Worm (Caenorhabditis elegans) whole organism, midembryonic: ENCODE data around the gene gop-2.

ENCODE experiments used
- flt-1 ChIP-seq: fragments of 200-800 bp; sonication (Bioruptor generic); IDR thresholded peaks from 2 replicates; pipeline ENCODE4 v1.3.6; 2022; ENCODE audit warnings: missing genetic modification characterization, missing compliant biosample characterization
- klf-2 ChIP-seq: fragments of 200-800 bp; sonication (Bioruptor generic); conservative IDR thresholded peaks from 2 replicates; pipeline ENCODE4 v1.3.6; 2022; ENCODE audit warnings: missing genetic modification reagents, missing genetic modification characterization, missing compliant biosample characterization
- med-1 ChIP-seq: sonication (generic microtip); optimal IDR thresholded peaks from 2 replicates; lab custom pipeline; 2017; ENCODE audit warnings: missing genetic modification characterization, mild to moderate bottlenecking, missing compliant biosample characterization, antibody characterized with exemption, missing genetic modification reagents; ENCODE audit not compliant: insufficient read depth
- ref-1 ChIP-seq: fragments of 200-800 bp; sonication (Bioruptor generic); conservative IDR thresholded peaks from 2 replicates; pipeline ENCODE4 v1.3.6; 2022; ENCODE audit warnings: missing genetic modification reagents, missing genetic modification characterization, missing compliant biosample characterization
- tab-1 ChIP-seq: fragments of 200-800 bp; sonication (Bioruptor generic); IDR thresholded peaks from 2 replicates; pipeline ENCODE4 v1.3.6; 2022; ENCODE audit warnings: missing genetic modification characterization, missing compliant biosample characterization
- ztf-29 ChIP-seq: fragments of 200-800 bp; sonication (Bioruptor generic); IDR thresholded peaks from 2 replicates; pipeline ENCODE4 v1.3.6; 2022; ENCODE audit warnings: missing genetic modification reagents, missing genetic modification characterization, missing compliant biosample characterization

ce11 chrIII:5301786-5302268, 43.0 kb downstream of the gop-2 start, which contains the start of the genes T15B12.2 and F52C9.5:
- TF ChIP-seq tab-1 (GFP tag; lab: Robert Waterston, UW) (no peak), ref-1 (no peak), klf-2 (GFP tag; lab: Robert Waterston, UW) (no peak), med-1 (GFP tag; lab: Kevin White, UChicago) (no peak), ztf-29 (GFP tag; lab: Robert Waterston, UW) (no peak), flt-1 (GFP tag; lab: Robert Waterston, UW) (no peak)
